Worm (Caenorhabditis elegans) whole organism, L3 larva: ENCODE measurements around the gene F38B6.6.

Experiments
- ZK546.5 ChIP-seq: sonication (generic microtip); optimal IDR thresholded peaks from 2 replicates; lab custom pipeline; 2017; ENCODE audit warnings: missing biosample characterization, missing genetic modification characterization
- ama-1 ChIP-seq: fragments of 150-350 bp; optimal IDR thresholded peaks from 2 replicates; lab custom pipeline; 2018
- ceh-82 ChIP-seq: fragments of 150-350 bp; optimal IDR thresholded peaks from 2 replicates; lab custom pipeline; 2014; ENCODE audit warnings: missing biosample characterization, missing genetic modification characterization
- daf-12 ChIP-seq: fragments of 150-350 bp; optimal IDR thresholded peaks from 2 replicates; lab custom pipeline; 2014; ENCODE audit warnings: missing biosample characterization, missing genetic modification reagents, missing genetic modification characterization
- egl-27 ChIP-seq: sonication (generic microtip); optimal IDR thresholded peaks from 4 replicates; lab custom pipeline; 2017; ENCODE audit warnings: missing biosample characterization, missing genetic modification reagents, missing genetic modification characterization
- elt-1 ChIP-seq: fragments of 150-350 bp; optimal IDR thresholded peaks from 2 replicates; lab custom pipeline; 2014; ENCODE audit warnings: missing biosample characterization, missing genetic modification characterization
- elt-2 ChIP-seq: sonication (generic microtip); optimal IDR thresholded peaks from 2 replicates; lab custom pipeline; 2016; ENCODE audit warnings: missing genetic modification reagents, mild to moderate bottlenecking, missing genetic modification characterization, missing compliant biosample characterization
- elt-3 ChIP-seq, 3 experiments: fragments of 150-350 bp in 1 of 3; sonication (generic microtip) in 2 of 3; optimal IDR thresholded peaks; 2 replicates in 2 of 3; 4 replicates in 1 of 3; lab custom pipeline; 2014 to 2017; ENCODE audit warnings: missing biosample characterization in 3 of 3, missing genetic modification characterization in 3 of 3
- eor-1 ChIP-seq, 2 experiments: fragments of 150-350 bp; optimal IDR thresholded peaks; 2 replicates each; lab custom pipeline; 2014 to 2018; ENCODE audit warnings: missing biosample characterization in 2 of 2, missing genetic modification characterization in 2 of 2
- fkh-10 ChIP-seq: sonication (generic microtip); optimal IDR thresholded peaks from 2 replicates; lab custom pipeline; 2017; ENCODE audit warnings: missing biosample characterization, missing genetic modification reagents, missing genetic modification characterization
- fkh-2 ChIP-seq: fragments of 150-350 bp; optimal IDR thresholded peaks from 2 replicates; lab custom pipeline; 2014; ENCODE audit warnings: missing biosample characterization, missing genetic modification reagents, missing genetic modification characterization
- fos-1 ChIP-seq: fragments of 150-350 bp; optimal IDR thresholded peaks from 2 replicates; lab custom pipeline; 2014; ENCODE audit warnings: missing biosample characterization, missing genetic modification characterization
- jun-1 ChIP-seq: fragments of 150-350 bp; optimal IDR thresholded peaks from 2 replicates; lab custom pipeline; 2014; ENCODE audit warnings: missing biosample characterization, missing genetic modification reagents, missing genetic modification characterization
- lin-39 ChIP-seq: fragments of 150-350 bp; optimal IDR thresholded peaks from 2 replicates; lab custom pipeline; 2018; ENCODE audit warnings: missing biosample characterization, missing genetic modification reagents, missing genetic modification characterization
- lsy-12 ChIP-seq: sonication (generic microtip); optimal IDR thresholded peaks from 2 replicates; lab custom pipeline; 2016; ENCODE audit warnings: mild to moderate bottlenecking, missing genetic modification characterization, missing compliant biosample characterization
- mdl-1 ChIP-seq: fragments of 150-350 bp; optimal IDR thresholded peaks from 2 replicates; lab custom pipeline; 2014; ENCODE audit warnings: missing biosample characterization, missing genetic modification characterization
- nfya-1 ChIP-seq: sonication (generic microtip); optimal IDR thresholded peaks from 2 replicates; lab custom pipeline; 2017; ENCODE audit warnings: missing genetic modification characterization, mild to moderate bottlenecking, missing compliant biosample characterization, antibody characterized with exemption, moderate library complexity; ENCODE audit not compliant: insufficient read depth
- nhr-11 ChIP-seq: fragments of 150-350 bp; optimal IDR thresholded peaks from 2 replicates; lab custom pipeline; 2014; ENCODE audit warnings: missing biosample characterization, missing genetic modification characterization
- nhr-12 ChIP-seq: fragments of 150-350 bp; optimal IDR thresholded peaks from 2 replicates; lab custom pipeline; 2014; ENCODE audit warnings: missing biosample characterization, missing genetic modification characterization
- nhr-23 ChIP-seq: fragments of 150-350 bp; optimal IDR thresholded peaks from 2 replicates; lab custom pipeline; 2014; ENCODE audit warnings: missing biosample characterization, missing genetic modification reagents, missing genetic modification characterization
- nhr-25 ChIP-seq: sonication (generic microtip); optimal IDR thresholded peaks from 2 replicates; lab custom pipeline; 2017; ENCODE audit warnings: missing biosample characterization, missing genetic modification characterization
- nhr-28 ChIP-seq: fragments of 150-350 bp; optimal IDR thresholded peaks from 2 replicates; lab custom pipeline; 2014; ENCODE audit warnings: missing biosample characterization, missing genetic modification characterization
- nhr-43 ChIP-seq: sonication (generic microtip); optimal IDR thresholded peaks from 2 replicates; lab custom pipeline; 2016; ENCODE audit warnings: mild to moderate bottlenecking, missing genetic modification characterization, missing compliant biosample characterization; ENCODE audit not compliant: poor library complexity, severe bottlenecking
- nhr-67 ChIP-seq: fragments of 150-350 bp; optimal IDR thresholded peaks from 2 replicates; lab custom pipeline; 2014; ENCODE audit warnings: missing biosample characterization, missing genetic modification characterization
- pqm-1 ChIP-seq: fragments of 150-350 bp; optimal IDR thresholded peaks from 2 replicates; lab custom pipeline; 2017; ENCODE audit warnings: missing biosample characterization, missing genetic modification characterization, inconsistent platforms
- snpc-4 ChIP-seq: fragments of 150-350 bp; optimal IDR thresholded peaks from 2 replicates; lab custom pipeline; 2014; ENCODE audit warnings: missing biosample characterization, missing genetic modification characterization
- tbx-2 ChIP-seq: sonication (generic microtip); optimal IDR thresholded peaks from 2 replicates; lab custom pipeline; 2016; ENCODE audit warnings: mild to moderate bottlenecking, missing genetic modification characterization, missing compliant biosample characterization
- unc-39 ChIP-seq: sonication (generic microtip); optimal IDR thresholded peaks from 4 replicates; lab custom pipeline; 2017; ENCODE audit warnings: missing biosample characterization, missing genetic modification characterization
- unc-62 ChIP-seq: fragments of 150-350 bp; sonication (generic microtip); optimal IDR thresholded peaks from 4 replicates; lab custom pipeline; 2014; ENCODE audit warnings: missing biosample characterization, missing genetic modification reagents, missing genetic modification characterization
- zag-1 ChIP-seq: fragments of 150-350 bp; optimal IDR thresholded peaks from 2 replicates; lab custom pipeline; 2014; ENCODE audit warnings: missing biosample characterization, missing genetic modification characterization
- ztf-4 ChIP-seq: fragments of 150-350 bp; optimal IDR thresholded peaks from 2 replicates; lab custom pipeline; 2014; ENCODE audit warnings: missing biosample characterization, missing genetic modification characterization

The F38B6.6 gene

DNA sequence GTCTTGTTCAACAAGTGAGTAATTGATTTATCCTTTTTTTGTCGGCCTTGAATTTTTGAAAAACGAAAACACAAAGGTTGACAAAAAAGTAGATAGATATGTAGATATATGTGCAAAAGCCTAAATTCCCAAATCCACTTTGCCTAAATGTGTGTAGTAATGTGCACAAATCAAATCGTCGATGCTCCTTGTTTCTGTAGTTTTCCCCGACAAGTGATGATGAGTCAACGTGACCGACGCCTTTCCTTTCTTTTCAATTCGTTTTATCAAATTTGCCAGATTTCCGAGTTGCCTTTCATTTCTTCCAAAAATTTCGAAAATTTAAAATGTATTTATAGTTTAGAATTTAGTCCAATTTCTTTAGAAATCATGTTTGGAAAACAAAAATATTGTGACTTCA is 15.3 kb upstream of the F38B6.6 start:
- peak; percentile 88 for TF ChIP-seq fkh-10 (GFP tag; lab: Kevin White, UChicago)
- no peak for TF ChIP-seq lsy-12

DNA sequence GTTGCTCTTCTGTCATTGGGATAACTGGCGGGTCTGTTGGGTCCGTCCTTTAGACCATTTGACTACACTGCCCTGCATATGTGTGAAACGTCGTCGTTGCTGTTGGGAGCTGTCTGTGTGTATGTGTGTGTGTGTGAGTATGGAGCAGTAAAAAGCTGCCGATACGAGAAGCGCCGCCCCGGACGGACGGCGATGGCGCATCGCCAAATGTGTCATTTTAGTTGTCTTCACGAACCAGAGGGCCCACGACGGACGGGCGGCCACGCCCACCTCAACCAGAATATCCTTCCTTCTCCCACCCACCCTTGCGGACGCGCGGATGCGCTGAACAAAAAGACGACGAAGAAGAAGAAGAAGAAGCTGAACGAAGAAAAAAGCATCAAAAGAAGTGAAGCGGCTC is 12.4 kb upstream of the F38B6.6 start, which contains the start of gene acr-2:
acr-2 (plus strand) TSS at position 301 of the 400 bp plus-strand sequence.
- TF ChIP-seq fkh-10 (GFP tag; lab: Kevin White, UChicago) (no peak), nfya-1 (tag; lab: Kevin White, UChicago) (peak; percentile 27)

DNA sequence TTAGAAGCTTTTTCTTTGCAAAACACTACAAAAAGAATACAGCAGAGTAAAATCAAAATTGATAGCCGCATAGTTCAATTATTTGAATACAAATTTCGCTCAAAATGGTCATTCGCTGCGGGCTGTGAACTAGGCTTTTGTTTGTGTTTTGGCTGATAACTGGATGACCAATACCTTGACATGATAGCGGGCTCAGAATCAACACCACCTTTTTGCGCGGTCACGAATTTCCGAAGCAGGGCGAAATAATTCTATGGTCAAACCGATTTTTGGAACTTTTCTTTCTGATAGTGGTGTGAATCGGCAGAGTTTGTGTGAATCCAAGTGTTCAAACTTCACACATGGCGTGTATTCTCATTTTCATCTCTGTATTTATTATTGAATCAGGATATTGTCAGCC is 8.4 kb upstream of the F38B6.6 start, which contains the start of the genes F38B6.7 and F38B6.2:
F38B6.7 (minus strand) TSS at position 101 of the 400 bp plus-strand sequence.
F38B6.2 (plus strand) TSS at position 267 of the 400 bp plus-strand sequence.
- no peak for TF ChIP-seq eor-1 (tag; optimal IDR thresholded peaks at IDR 0.05; lab: Kevin White, UChicago)
- TF ChIP-seq pqm-1 = no peak
- no peak for TF ChIP-seq unc-39 (tag; lab: Kevin White, UChicago)
- TF ChIP-seq nhr-12 (tag; lab: Kevin White, UChicago) = no peak
- no peak for TF ChIP-seq daf-12
- no peak for TF ChIP-seq ZK546.5 (tag; lab: Kevin White, UChicago)
- no peak for TF ChIP-seq mdl-1 (tag; lab: Kevin White, UChicago)
- no peak for TF ChIP-seq nfya-1 (tag; lab: Kevin White, UChicago)
- no peak for TF ChIP-seq fkh-10 (GFP tag; lab: Kevin White, UChicago)
- TF ChIP-seq fos-1 (tag; lab: Kevin White, UChicago) = no peak
- TF ChIP-seq elt-1 (tag; lab: Kevin White, UChicago) = no peak

DNA sequence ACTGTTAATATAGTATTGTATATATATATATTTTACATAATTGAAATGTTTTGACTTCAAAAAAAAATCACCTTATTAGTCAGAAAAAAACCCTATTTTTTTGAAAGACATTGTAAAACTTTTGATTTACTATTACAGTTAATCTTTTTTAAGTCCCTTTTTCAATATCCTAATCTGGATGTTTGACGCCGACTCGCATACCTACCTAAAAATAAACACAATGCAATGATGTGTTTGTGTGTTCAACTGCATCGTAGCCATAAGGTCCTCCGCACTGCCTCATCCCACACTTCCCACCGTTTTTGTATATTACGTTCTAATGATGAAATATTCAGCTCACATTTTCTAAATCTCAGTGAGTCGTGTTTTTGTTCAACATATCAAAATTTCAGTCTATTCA is 3.4 kb upstream of the F38B6.6 start, which contains the start of gene F38B6.3:
F38B6.3 (plus strand) TSS at position 301 of the 400 bp plus-strand sequence.
- TF ChIP-seq elt-2 (no peak), tbx-2 (tag; lab: Kevin White, UChicago) (no peak), egl-27 (no peak)

DNA sequence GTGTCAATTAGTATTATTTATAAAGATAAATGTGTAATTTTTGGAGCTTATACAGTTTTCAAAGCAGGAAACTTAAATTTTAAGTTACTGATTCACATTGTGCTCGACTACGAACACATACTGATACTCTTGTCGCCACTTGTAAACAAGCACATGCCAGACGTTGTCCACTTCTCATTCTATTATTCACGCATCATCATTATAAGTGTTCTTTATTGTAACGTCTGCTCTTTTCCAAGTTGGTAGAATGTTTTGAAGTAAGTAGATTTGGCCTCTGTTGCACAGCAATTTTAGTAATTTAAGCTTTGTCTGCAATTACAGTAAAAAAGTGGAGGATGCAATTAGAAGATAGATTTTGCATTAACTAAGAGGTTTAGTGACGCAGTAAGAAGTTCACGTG is 3.0 kb upstream of the F38B6.6 start:
- TF ChIP-seq eor-1 (tag; optimal IDR thresholded peaks at IDR 0.05; lab: Kevin White, UChicago) (no peak), snpc-4 (tag; lab: Kevin White, UChicago) (no peak), daf-12 (no peak), zag-1 (tag; lab: Kevin White, UChicago) (no peak), nhr-43 (tag; lab: Kevin White, UChicago) (no peak), ztf-4 (tag; lab: Kevin White, UChicago) (no peak), elt-3 (tag; optimal IDR thresholded peaks at IDR 0.05; lab: Kevin White, UChicago) (no peak), nhr-11 (tag; lab: Kevin White, UChicago) (no peak), ceh-82 (no peak), tbx-2 (tag; lab: Kevin White, UChicago) (no peak), nhr-67 (no peak), fkh-2 (tag; lab: Kevin White, UChicago) (no peak)
- TF ChIP-seq, all 47 proteins: peak for 0

DNA sequence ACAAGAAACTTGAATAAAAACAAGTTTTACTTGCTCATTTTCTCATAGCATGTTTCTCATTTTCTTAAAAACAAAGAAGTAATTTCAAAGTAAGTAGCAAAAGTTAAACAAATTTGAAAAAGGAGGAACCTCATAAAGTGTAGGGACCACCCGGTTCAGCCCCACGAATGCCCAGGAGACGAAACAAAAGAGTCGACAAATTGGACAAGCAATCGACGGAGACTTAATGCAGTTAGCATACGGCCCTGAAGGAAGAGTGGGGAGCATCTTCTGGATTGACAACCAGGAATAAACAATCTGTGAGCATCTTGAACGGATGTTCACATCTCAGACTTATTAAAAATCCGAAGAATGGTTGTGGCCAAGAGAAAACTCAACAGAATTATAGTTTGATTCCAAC is 1.8 kb upstream of the F38B6.6 start:
- TF ChIP-seq egl-27 = no peak
- no peak for TF ChIP-seq tbx-2 (tag; lab: Kevin White, UChicago)
- no peak for TF ChIP-seq ceh-82
- TF ChIP-seq jun-1 (tag; lab: Kevin White, UChicago) = no peak
- no peak for TF ChIP-seq nhr-25 (tag; lab: Kevin White, UChicago)
- TF ChIP-seq elt-3 (tag; optimal IDR thresholded peaks at IDR 0.05; lab: Kevin White, UChicago) = no peak
- TF ChIP-seq fos-1 (tag; lab: Kevin White, UChicago) = no peak
- no peak for TF ChIP-seq mdl-1 (tag; lab: Kevin White, UChicago)
- TF ChIP-seq nhr-23 (tag; lab: Kevin White, UChicago) = no peak
- no peak for TF ChIP-seq ama-1 (lab: Kevin White, UChicago)
- no peak for TF ChIP-seq nhr-28
- TF ChIP-seq, all 47 proteins: peak for 0

DNA sequence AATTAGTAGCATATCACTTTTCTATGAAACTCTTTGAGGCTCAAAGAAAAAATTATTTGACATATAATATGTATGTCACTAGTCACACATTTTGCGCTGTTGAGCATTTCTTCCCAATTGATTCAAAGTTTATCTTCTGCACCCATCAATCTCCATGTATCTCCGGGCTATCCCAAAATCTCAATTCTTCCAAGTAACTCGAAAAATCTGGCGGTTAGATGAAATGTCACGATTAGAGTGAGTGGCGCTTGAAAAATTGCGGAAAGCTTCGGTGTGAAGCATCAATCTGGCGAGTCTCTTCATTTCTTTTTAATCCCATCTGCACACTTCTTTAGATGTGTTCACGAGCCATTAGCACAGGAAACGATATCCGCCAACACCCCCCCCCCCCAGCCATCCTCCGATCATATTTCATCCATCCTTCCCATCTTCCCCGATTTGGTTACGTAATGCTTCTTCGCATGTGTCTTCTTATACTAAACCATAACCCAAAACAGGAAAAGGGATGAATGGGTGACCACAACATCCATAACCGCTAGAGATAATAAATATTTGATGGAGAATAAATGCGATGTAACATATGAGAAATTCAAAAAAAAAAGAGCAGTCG is 827 bp downstream of the F38B6.6 start:
- TF ChIP-seq elt-1 (tag; lab: Kevin White, UChicago) (peak; percentile 94), lin-39 (tag; lab: Kevin White, UChicago) (peak; percentile 20), unc-62 (GFP tag; lab: Kevin White, UChicago) (peak; percentile 32), ama-1 (lab: Kevin White, UChicago) (no peak)
- TF ChIP-seq, all 47 proteins: peak for 3
